Fruit fly (Drosophila melanogaster) whole organism, embryonic: ENCODE results near the gene CG14866.

Experiments
- Atf6 ChIP-seq: fragments of 200-800 bp; sonication (Bioruptor generic); IDR thresholded peaks from 2 replicates; pipeline ENCODE4 v1.3.6; 2022; ENCODE audit warnings: missing biosample characterization, missing genetic modification characterization
- B-H2 ChIP-seq: fragments of 200-800 bp; sonication (Bioruptor generic); optimal IDR thresholded peaks from 2 replicates; lab custom pipeline; 2018; ENCODE audit warnings: missing biosample characterization, mild to moderate bottlenecking, missing genetic modification characterization
- Bdp1 ChIP-seq: fragments of 200-800 bp; sonication (Bioruptor generic); optimal IDR thresholded peaks from 3 replicates; lab custom pipeline; 2016; ENCODE audit warnings: missing biosample characterization, missing genetic modification characterization
- CG1024 ChIP-seq: fragments of 200-800 bp; sonication (Bioruptor generic); IDR thresholded peaks from 2 replicates; pipeline ENCODE4 v1.3.6; 2022; ENCODE audit warnings: missing biosample characterization, missing genetic modification characterization
- CG10565 ChIP-seq: fragments of 200-800 bp; sonication (Bioruptor generic); optimal IDR thresholded peaks from 3 replicates; lab custom pipeline; 2016; ENCODE audit warnings: missing biosample characterization, mild to moderate bottlenecking, missing genetic modification characterization
- CG11696 ChIP-seq: fragments of 200-800 bp; sonication (Bioruptor generic); IDR thresholded peaks from 2 replicates; pipeline ENCODE4 v1.3.6; 2022; ENCODE audit warnings: missing biosample characterization, missing genetic modification characterization
- CG12769 ChIP-seq: fragments of 200-800 bp; sonication (Bioruptor generic); optimal IDR thresholded peaks from 2 replicates; lab custom pipeline; 2019; ENCODE audit warnings: missing biosample characterization, mild to moderate bottlenecking, missing genetic modification characterization, moderate library complexity
- CG12942 ChIP-seq: fragments of 200-800 bp; sonication (Bioruptor generic); optimal IDR thresholded peaks from 3 replicates; lab custom pipeline; 2016; ENCODE audit warnings: missing biosample characterization, missing genetic modification characterization
- CG13424 ChIP-seq: fragments of 200-800 bp; sonication (Bioruptor generic); optimal IDR thresholded peaks from 2 replicates; lab custom pipeline; 2019; ENCODE audit warnings: missing biosample characterization, mild to moderate bottlenecking, missing genetic modification characterization, moderate library complexity
- CG1529 ChIP-seq: fragments of 200-800 bp; sonication (Bioruptor generic); optimal IDR thresholded peaks from 3 replicates; lab custom pipeline; 2018; ENCODE audit warnings: missing biosample characterization, missing genetic modification characterization
- CG17568 ChIP-seq: fragments of 200-800 bp; sonication (Bioruptor generic); optimal IDR thresholded peaks from 2 replicates; lab custom pipeline; 2018; ENCODE audit warnings: missing biosample characterization, mild to moderate bottlenecking, missing genetic modification characterization, moderate library complexity
- CG17912 ChIP-seq: fragments of 200-800 bp; sonication (Bioruptor generic); optimal IDR thresholded peaks from 2 replicates; lab custom pipeline; 2018; ENCODE audit warnings: missing biosample characterization, mild to moderate bottlenecking, missing genetic modification characterization
- CG18619 ChIP-seq: fragments of 200-800 bp; sonication (Bioruptor generic); optimal IDR thresholded peaks from 3 replicates; lab custom pipeline; 2017; ENCODE audit warnings: missing biosample characterization, mild to moderate bottlenecking, missing genetic modification characterization
- CG31365 ChIP-seq: fragments of 200-800 bp; sonication (Bioruptor generic); optimal IDR thresholded peaks from 2 replicates; lab custom pipeline; 2018; ENCODE audit warnings: missing biosample characterization, mild to moderate bottlenecking, missing genetic modification characterization
- CG31388 ChIP-seq: fragments of 200-800 bp; sonication (Bioruptor generic); optimal IDR thresholded peaks from 2 replicates; lab custom pipeline; 2016; ENCODE audit warnings: missing biosample characterization, missing genetic modification characterization
- CG3281 ChIP-seq: fragments of 200-800 bp; sonication (Bioruptor generic); optimal IDR thresholded peaks from 3 replicates; lab custom pipeline; 2017; ENCODE audit warnings: missing biosample characterization, mild to moderate bottlenecking, missing genetic modification characterization
- CG42726 ChIP-seq: fragments of 200-800 bp; sonication (Bioruptor generic); IDR thresholded peaks from 2 replicates; pipeline ENCODE4 v1.3.6; 2022; ENCODE audit warnings: missing biosample characterization, missing genetic modification characterization; ENCODE audit not compliant: partially characterized antibody
- CG4282 ChIP-seq: fragments of 200-800 bp; sonication (Bioruptor generic); optimal IDR thresholded peaks from 2 replicates; lab custom pipeline; 2016; ENCODE audit warnings: missing biosample characterization, missing genetic modification characterization
- CG4617 ChIP-seq: fragments of 200-800 bp; sonication (Bioruptor generic); optimal IDR thresholded peaks from 3 replicates; lab custom pipeline; 2016; ENCODE audit warnings: missing biosample characterization, missing genetic modification characterization, borderline replicate concordance
- CG7357 ChIP-seq: fragments of 200-800 bp; sonication (Bioruptor generic); IDR thresholded peaks from 3 replicates; pipeline ENCODE4 v1.3.6; 2022; ENCODE audit warnings: missing biosample characterization, missing genetic modification characterization
- CG8290 ChIP-seq, 3 experiments: fragments of 200-800 bp; sonication (Bioruptor generic); optimal IDR thresholded peaks; 2 replicates each; lab custom pipeline; 2016 to 2019; ENCODE audit warnings: missing biosample characterization in 3 of 3, missing genetic modification characterization in 3 of 3, mild to moderate bottlenecking in 2 of 3, moderate library complexity in 1 of 3
- CG9437 ChIP-seq: fragments of 200-800 bp; sonication (Bioruptor generic); optimal IDR thresholded peaks from 2 replicates; lab custom pipeline; 2018; ENCODE audit warnings: missing biosample characterization, mild to moderate bottlenecking, missing genetic modification characterization
- CHES-1-like ChIP-seq: fragments of 200-800 bp; sonication (Bioruptor generic); optimal IDR thresholded peaks from 2 replicates; lab custom pipeline; 2016; ENCODE audit warnings: missing biosample characterization, missing genetic modification characterization
- Chrac-16 ChIP-seq: fragments of 200-800 bp; sonication (Bioruptor generic); optimal IDR thresholded peaks from 3 replicates; lab custom pipeline; 2016; ENCODE audit warnings: missing biosample characterization, missing genetic modification characterization
- Dek ChIP-seq: fragments of 200-800 bp; sonication (Bioruptor generic); optimal IDR thresholded peaks from 3 replicates; lab custom pipeline; 2019; ENCODE audit warnings: missing biosample characterization, mild to moderate bottlenecking, missing genetic modification characterization, moderate library complexity
- Gsc ChIP-seq: fragments of 200-800 bp; sonication (Bioruptor generic); IDR thresholded peaks from 2 replicates; pipeline ENCODE4 v1.3.6; 2022; ENCODE audit warnings: missing biosample characterization, missing genetic modification characterization
- HLHmδ ChIP-seq: fragments of 200-800 bp; sonication (Bioruptor generic); optimal IDR thresholded peaks from 2 replicates; lab custom pipeline; 2018; ENCODE audit warnings: missing biosample characterization, mild to moderate bottlenecking, missing genetic modification characterization, moderate library complexity
- HmgZ ChIP-seq: fragments of 200-800 bp; sonication (Bioruptor generic); optimal IDR thresholded peaks from 2 replicates; lab custom pipeline; 2018; ENCODE audit warnings: missing biosample characterization, mild to moderate bottlenecking, missing genetic modification characterization
- Hmr ChIP-seq: fragments of 200-800 bp; sonication (Bioruptor generic); optimal IDR thresholded peaks from 3 replicates; lab custom pipeline; 2017; ENCODE audit warnings: mild to moderate bottlenecking, missing biosample characterization, missing genetic modification reagents, missing genetic modification characterization
- Med ChIP-seq: fragments of 200-800 bp; sonication (Bioruptor generic); peaks from one replicate; lab custom pipeline; 2016; ENCODE audit warnings: missing biosample characterization, missing genetic modification characterization, mild to moderate bottlenecking, inconsistent platforms, moderate library complexity
- Mes4 ChIP-seq: fragments of 200-800 bp; sonication (Bioruptor generic); optimal IDR thresholded peaks from 2 replicates; lab custom pipeline; 2016; ENCODE audit warnings: missing biosample characterization, missing genetic modification characterization
- NfI ChIP-seq: fragments of 200-800 bp; sonication (Bioruptor generic); optimal IDR thresholded peaks from 3 replicates; lab custom pipeline; 2018; ENCODE audit warnings: missing biosample characterization, mild to moderate bottlenecking, missing genetic modification characterization, moderate library complexity
- Sox102F ChIP-seq: fragments of 200-800 bp; sonication (Bioruptor generic); optimal IDR thresholded peaks from 2 replicates; lab custom pipeline; 2018; ENCODE audit warnings: missing biosample characterization, mild to moderate bottlenecking, missing genetic modification characterization, moderate library complexity
- Trl ChIP-seq, 3 experiments: fragments of >200 bp in 2 of 3; fragments of 200-800 bp in 1 of 3; sonication (Bioruptor generic) in 1 of 3; optimal IDR thresholded peaks; 2 replicates in 1 of 3; 3 replicates in 2 of 3; lab custom pipeline; 2016 to 2017; ENCODE audit warnings: missing biosample characterization in 1 of 3, missing genetic modification characterization in 1 of 3
- ab ChIP-seq: fragments of 200-800 bp; sonication (Bioruptor generic); optimal IDR thresholded peaks from 2 replicates; lab custom pipeline; 2016; ENCODE audit warnings: missing biosample characterization, missing genetic modification characterization
- bsh ChIP-seq, 2 experiments: fragments of 200-800 bp; sonication (Bioruptor generic); optimal IDR thresholded peaks; 2 replicates each; lab custom pipeline; 2017 to 2018; ENCODE audit warnings: mild to moderate bottlenecking in 2 of 2, missing biosample characterization in 2 of 2, missing genetic modification characterization in 2 of 2, moderate library complexity in 1 of 2
- corto ChIP-seq: fragments of 200-800 bp; sonication (Bioruptor generic); optimal IDR thresholded peaks from 2 replicates; lab custom pipeline; 2016; ENCODE audit warnings: missing biosample characterization, mild to moderate bottlenecking, missing genetic modification characterization, moderate library complexity
- dan ChIP-seq: fragments of 200-800 bp; sonication (Bioruptor generic); IDR thresholded peaks from 2 replicates; pipeline ENCODE4 v1.3.6; 2022; ENCODE audit warnings: missing biosample characterization, missing genetic modification characterization
- fd3F ChIP-seq: fragments of 200-800 bp; sonication (Bioruptor generic); optimal IDR thresholded peaks from 2 replicates; lab custom pipeline; 2018; ENCODE audit warnings: missing biosample characterization, mild to moderate bottlenecking, missing genetic modification characterization, moderate library complexity
- gcm ChIP-seq: fragments of 200-800 bp; sonication (Bioruptor generic); optimal IDR thresholded peaks from 2 replicates; lab custom pipeline; 2019; ENCODE audit warnings: missing biosample characterization, mild to moderate bottlenecking, missing genetic modification characterization, moderate library complexity
- grn ChIP-seq: fragments of 200-800 bp; sonication (Bioruptor generic); optimal IDR thresholded peaks from 3 replicates; lab custom pipeline; 2017; ENCODE audit warnings: missing biosample characterization, missing genetic modification characterization
- ind ChIP-seq: fragments of 200-800 bp; sonication (Bioruptor generic); optimal IDR thresholded peaks from 3 replicates; lab custom pipeline; 2016; ENCODE audit warnings: missing biosample characterization, missing genetic modification characterization
- mirr ChIP-seq: fragments of 200-800 bp; sonication (Bioruptor generic); optimal IDR thresholded peaks from 3 replicates; lab custom pipeline; 2018; ENCODE audit warnings: missing biosample characterization, mild to moderate bottlenecking, missing genetic modification characterization
- nom ChIP-seq: fragments of 200-800 bp; sonication (Bioruptor generic); optimal IDR thresholded peaks from 2 replicates; lab custom pipeline; 2017; ENCODE audit warnings: missing biosample characterization, missing genetic modification characterization, mild to moderate bottlenecking, moderate library complexity, missing genetic modification reagents
- pros ChIP-seq: fragments of 200-800 bp; sonication (Bioruptor generic); optimal IDR thresholded peaks from 3 replicates; lab custom pipeline; 2019; ENCODE audit warnings: missing biosample characterization, mild to moderate bottlenecking, missing genetic modification characterization, moderate library complexity
- salm ChIP-seq: fragments of 200-800 bp; sonication (Bioruptor generic); optimal IDR thresholded peaks from 2 replicates; lab custom pipeline; 2018; ENCODE audit warnings: missing biosample characterization, mild to moderate bottlenecking, missing genetic modification characterization
- sim ChIP-seq: fragments of 200-800 bp; sonication (Bioruptor generic); IDR thresholded peaks from 2 replicates; pipeline ENCODE4 v1.3.6; 2022; ENCODE audit warnings: missing biosample characterization, missing genetic modification characterization
- unpg ChIP-seq: fragments of 200-800 bp; sonication (Bioruptor generic); optimal IDR thresholded peaks from 3 replicates; lab custom pipeline; 2018; ENCODE audit warnings: missing biosample characterization, mild to moderate bottlenecking, missing genetic modification characterization, moderate library complexity
- wek ChIP-seq: fragments of 200-800 bp; sonication (Bioruptor generic); optimal IDR thresholded peaks from 3 replicates; lab custom pipeline; 2018; ENCODE audit warnings: missing biosample characterization, mild to moderate bottlenecking, missing genetic modification characterization, moderate library complexity

CG14866 gene

dm6 chr3R:15291551-15292223 lies 24.6 kb upstream of the CG14866 start (continued):
- TF ChIP-seq CHES-1-like (GFP tag; lab: Kevin White, UChicago) (no peak), Gsc (GFP tag; lab: Robert Waterston, UW) (no peak), CG12942 (no peak), ind (GFP tag; lab: Kevin White, UChicago) (no peak), bsh (GFP tag; optimal IDR thresholded peaks at IDR 0.05; lab: Kevin White, UChicago) (peak in 1 of 2 experiments; percentile 31), unpg (no peak), CG4282 (GFP tag; lab: Kevin White, UChicago) (no peak), CG42726 (GFP tag; lab: Robert Waterston, UW) (no peak), CG9437 (GFP tag; lab: Kevin White, UChicago) (no peak), pros (peak; percentile 91), corto (GFP tag; lab: Kevin White, UChicago) (no peak), Hmr (GFP tag; lab: Kevin White, UChicago) (peak; percentile 23), ab (GFP tag; lab: Kevin White, UChicago) (no peak), Dek (tag; lab: Kevin White, UChicago) (no peak), CG18619 (GFP tag; lab: Kevin White, UChicago) (no peak), Chrac-16 (GFP tag; lab: Kevin White, UChicago) (no peak), CG3281 (GFP tag; lab: Kevin White, UChicago) (peak; percentile 12), CG31365 (tag; lab: Kevin White, UChicago) (no peak), CG7357 (no peak), Sox102F (GFP tag; lab: Kevin White, UChicago) (no peak), dan (GFP tag; lab: Robert Waterston, UW) (no peak), Mes4 (GFP tag; lab: Kevin White, UChicago) (no peak), CG17912 (GFP tag; lab: Kevin White, UChicago) (no peak), Trl (optimal IDR thresholded peaks at IDR 0.05; lab: Kevin White, UChicago) (peak; percentile 98 to 99), Trl (GFP tag; optimal IDR thresholded peaks at IDR 0.05; lab: Kevin White, UChicago) (peak; percentile 42), CG11696 (GFP tag; lab: Robert Waterston, UW) (no peak), NfI (no peak), salm (tag; lab: Kevin White, UChicago) (peak; percentile 10), CG4617 (no peak), grn (GFP tag; lab: Kevin White, UChicago) (peak; percentile 23), Med (peak; percentile 12), fd3F (GFP tag; lab: Kevin White, UChicago) (no peak), gcm (no peak), HmgZ (tag; lab: Kevin White, UChicago) (peak; percentile 59), CG12769 (peak; percentile 63), HLHmδ (GFP tag; lab: Kevin White, UChicago) (no peak), CG1529 (GFP tag; lab: Kevin White, UChicago) (no peak), CG10565 (GFP tag; lab: Kevin White, UChicago) (no peak), CG8290 (GFP tag; optimal IDR thresholded peaks at IDR 0.05; lab: Kevin White, UChicago) (no peak), CG8290 (tag; optimal IDR thresholded peaks at IDR 0.05; lab: Kevin White, UChicago) (no peak), nom (peak; percentile 52), CG31388 (GFP tag; lab: Kevin White, UChicago) (no peak), Atf6 (GFP tag; lab: Robert Waterston, UW) (no peak), CG1024 (GFP tag; lab: Robert Waterston, UW) (no peak), B-H2 (GFP tag; lab: Kevin White, UChicago) (no peak), CG13424 (tag; lab: Kevin White, UChicago) (no peak), mirr (GFP tag; lab: Kevin White, UChicago) (peak; percentile 16), Bdp1 (no peak), CG17568 (peak; percentile 27), sim (GFP tag; lab: Robert Waterston, UW) (no peak), wek (no peak)
